Worm (Caenorhabditis elegans): ENCODE results near the gene fars-3.

ce11 chrII:8456681-8457389 is 7.8 kb upstream of the fars-3 start:
- no peak for TF ChIP-seq mep-1 (tag; optimal IDR thresholded peaks at IDR 0.05)
- TF ChIP-seq nhr-237 (tag; optimal IDR thresholded peaks at IDR 0.05) = no peak
- TF ChIP-seq nhr-28 (tag; optimal IDR thresholded peaks at IDR 0.05) = no peak
- no peak for TF ChIP-seq pha-4 (tag; optimal IDR thresholded peaks at IDR 0.05)
- TF ChIP-seq nhr-76 (tag; optimal IDR thresholded peaks at IDR 0.05) = no peak
- no peak for TF ChIP-seq ztf-11 (tag; optimal IDR thresholded peaks at IDR 0.05)
- TF ChIP-seq unc-62 (GFP tag; optimal IDR thresholded peaks at IDR 0.05) = no peak
- no peak for TF ChIP-seq ceh-43 (GFP tag; optimal IDR thresholded peaks at IDR 0.05)
